Worm (Caenorhabditis elegans) whole organism, L4/young adult: Measurements from ENCODE around the gene F47D12.7.

Source experiments
- W03F9.2 ChIP-seq: fragments of 150-350 bp; optimal IDR thresholded peaks from 2 replicates; lab custom pipeline; 2014; ENCODE audit warnings: missing biosample characterization, missing genetic modification characterization
- dao-5 ChIP-seq: sonication (generic microtip); optimal IDR thresholded peaks from 2 replicates; lab custom pipeline; 2016; ENCODE audit warnings: missing genotype, missing genetic modification characterization, moderate library complexity, missing compliant biosample characterization
- him-1 ChIP-seq: sonication (generic microtip); optimal IDR thresholded peaks from 2 replicates; lab custom pipeline; 2016; ENCODE audit warnings: missing genotype, missing genetic modification reagents, missing genetic modification characterization, missing compliant biosample characterization

- no peak for TF ChIP-seq W03F9.2 (tag; lab: Kevin White, UChicago)
- TF ChIP-seq him-1 (tag; lab: Kevin White, UChicago) = no peak
- no peak for TF ChIP-seq dao-5 (tag; lab: Kevin White, UChicago)
Measured at ce11 chrIII:6316795-6317194, 21.0 kb upstream of the F47D12.7 start.
